Fruit fly (Drosophila melanogaster) S2 (cell line): ENCODE results near the gene Mec2.

ENCODE experiments used
- CG8478 ChIP-seq: fragments of >200 bp; optimal IDR thresholded peaks from 2 replicates; lab custom pipeline; 2018
- CTCF ChIP-seq, 2 experiments: fragments of >200 bp; optimal IDR thresholded peaks; 2 replicates each; lab custom pipeline; 2018

The Mec2 gene

dm6 chrX:19159942-19160341 lies 27.9 kb upstream of the Mec2 start:
- TF ChIP-seq CG8478 (no peak), CTCF (optimal IDR thresholded peaks at IDR 0.05; lab: Kevin White, UChicago) (no peak)

dm6 chrX:19160635-19161407 lies 27.0 kb upstream of the Mec2 start:
- TF ChIP-seq CTCF (optimal IDR thresholded peaks at IDR 0.05; lab: Kevin White, UChicago) (no peak), CG8478 (no peak)

dm6 chrX:19162249-19162914 lies 25.5 kb upstream of the Mec2 start:
- no peak for TF ChIP-seq CTCF (optimal IDR thresholded peaks at IDR 0.05; lab: Kevin White, UChicago)
- TF ChIP-seq CG8478 = no peak

DNA sequence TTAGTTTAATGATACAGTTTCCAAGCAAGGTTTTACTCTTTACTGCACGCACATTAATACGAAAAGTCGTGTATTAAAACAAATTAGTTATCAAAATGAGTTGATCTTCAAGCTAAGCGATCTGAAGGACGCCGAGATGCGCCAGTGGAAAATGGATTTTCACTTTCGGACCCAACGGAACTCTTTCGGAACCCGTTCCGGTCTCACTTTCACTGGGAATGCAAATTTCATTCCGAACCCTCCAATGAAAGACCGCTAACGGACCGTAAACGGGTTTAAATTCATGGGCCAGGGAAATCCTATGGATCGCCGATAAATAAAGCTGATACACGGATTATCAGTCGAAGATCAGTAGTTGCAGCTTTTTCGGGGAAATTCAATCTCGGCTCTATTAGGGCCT lies 24.4 kb upstream of the Mec2 start:
- no peak for TF ChIP-seq CG8478
- TF ChIP-seq CTCF (optimal IDR thresholded peaks at IDR 0.05; lab: Kevin White, UChicago) = no peak

DNA sequence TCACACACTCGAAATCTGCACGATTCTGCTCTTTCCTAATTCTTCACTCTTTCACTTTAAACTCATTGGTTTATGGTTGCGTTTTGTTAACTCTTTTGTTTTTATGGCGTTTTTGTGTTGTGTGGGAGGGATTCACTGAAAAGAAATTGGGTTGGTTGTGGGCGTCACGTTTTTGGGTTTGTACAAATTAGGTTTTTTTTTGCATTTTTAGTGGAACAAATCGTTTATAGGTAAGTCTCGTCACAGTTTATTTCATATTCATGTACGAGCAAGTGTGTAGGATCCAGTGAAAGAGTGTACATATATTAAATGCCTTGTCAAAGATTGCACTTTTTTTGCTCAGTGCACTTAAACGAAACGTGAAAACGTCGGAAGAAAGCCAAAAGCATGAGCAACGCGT lies 23.1 kb upstream of the Mec2 start:
- no peak for TF ChIP-seq CG8478

dm6 chrX:19165144-19166011 lies 22.5 kb upstream of the Mec2 start:
- no peak for TF ChIP-seq CTCF (optimal IDR thresholded peaks at IDR 0.05; lab: Kevin White, UChicago)
- peak; percentile 36 for TF ChIP-seq CG8478

DNA sequence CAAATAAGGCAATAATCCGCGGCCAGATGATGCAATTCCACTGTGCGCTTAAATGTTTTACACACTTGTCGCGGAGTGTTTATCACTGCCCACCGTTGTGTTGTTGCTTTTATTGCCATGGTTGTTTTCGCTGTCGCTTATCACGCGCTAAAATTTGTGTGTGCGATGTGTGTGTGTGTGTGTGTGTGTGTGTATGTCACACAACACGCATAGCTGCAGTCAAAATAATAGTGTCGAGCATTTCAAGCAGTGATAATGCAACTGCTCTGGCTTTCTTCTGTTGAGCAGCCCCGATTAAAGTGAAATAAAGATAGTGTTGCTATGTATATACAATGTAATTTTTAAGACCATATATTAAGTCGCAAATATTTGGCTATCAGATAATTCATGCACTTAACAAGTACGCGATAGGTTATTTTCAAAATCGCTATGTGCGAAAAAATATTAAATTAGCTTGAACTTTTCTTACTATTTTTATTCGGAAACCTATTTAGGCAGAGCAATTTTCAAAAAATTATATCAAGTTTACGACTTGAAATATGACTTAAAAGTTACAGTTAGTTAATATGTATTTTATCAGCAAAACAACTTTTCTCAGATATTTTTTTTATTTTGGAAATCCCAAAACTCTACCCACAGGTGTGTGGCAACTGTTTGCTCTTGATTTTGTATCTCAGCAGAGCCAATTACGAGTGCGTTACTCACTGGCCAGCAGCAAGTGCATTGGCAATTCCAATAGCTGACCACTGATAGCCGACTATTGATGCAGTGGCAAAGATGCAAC lies 21.5 kb upstream of the Mec2 start:
- TF ChIP-seq CTCF (optimal IDR thresholded peaks at IDR 0.05; lab: Kevin White, UChicago) = no peak
- TF ChIP-seq CG8478 = no peak

DNA sequence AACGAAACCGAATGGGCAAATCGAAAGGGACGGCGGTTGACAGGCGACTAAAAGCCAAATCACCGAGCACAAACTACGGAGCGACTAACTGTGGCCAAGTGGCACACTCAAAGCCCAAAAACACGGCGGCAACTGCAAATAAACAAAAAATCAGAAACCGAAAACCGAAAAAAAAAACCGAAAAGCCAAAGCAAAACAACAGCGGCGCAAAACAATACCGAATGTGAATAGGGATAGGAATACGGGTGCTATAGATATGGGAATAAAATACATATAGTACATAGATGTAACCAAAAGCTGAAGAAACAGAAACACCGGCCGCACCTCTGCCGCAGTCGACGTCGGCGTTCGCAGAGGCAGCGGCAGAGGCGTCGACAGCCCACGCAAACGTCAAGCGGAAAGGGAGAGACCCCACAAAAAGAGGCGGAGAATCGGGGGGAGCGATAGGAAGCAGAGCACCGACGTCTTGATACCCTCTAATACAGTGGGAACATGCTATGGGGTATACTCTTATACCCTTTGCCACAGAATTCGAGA lies 20.7 kb upstream of the Mec2 start, which contains the start of gene RhoGAP18B:
Gene RhoGAP18B (minus strand): TSS at position 51 of the 537 bp plus-strand sequence.
- TF ChIP-seq CG8478 (no peak), CTCF (optimal IDR thresholded peaks at IDR 0.05; lab: Kevin White, UChicago) (no peak)

DNA sequence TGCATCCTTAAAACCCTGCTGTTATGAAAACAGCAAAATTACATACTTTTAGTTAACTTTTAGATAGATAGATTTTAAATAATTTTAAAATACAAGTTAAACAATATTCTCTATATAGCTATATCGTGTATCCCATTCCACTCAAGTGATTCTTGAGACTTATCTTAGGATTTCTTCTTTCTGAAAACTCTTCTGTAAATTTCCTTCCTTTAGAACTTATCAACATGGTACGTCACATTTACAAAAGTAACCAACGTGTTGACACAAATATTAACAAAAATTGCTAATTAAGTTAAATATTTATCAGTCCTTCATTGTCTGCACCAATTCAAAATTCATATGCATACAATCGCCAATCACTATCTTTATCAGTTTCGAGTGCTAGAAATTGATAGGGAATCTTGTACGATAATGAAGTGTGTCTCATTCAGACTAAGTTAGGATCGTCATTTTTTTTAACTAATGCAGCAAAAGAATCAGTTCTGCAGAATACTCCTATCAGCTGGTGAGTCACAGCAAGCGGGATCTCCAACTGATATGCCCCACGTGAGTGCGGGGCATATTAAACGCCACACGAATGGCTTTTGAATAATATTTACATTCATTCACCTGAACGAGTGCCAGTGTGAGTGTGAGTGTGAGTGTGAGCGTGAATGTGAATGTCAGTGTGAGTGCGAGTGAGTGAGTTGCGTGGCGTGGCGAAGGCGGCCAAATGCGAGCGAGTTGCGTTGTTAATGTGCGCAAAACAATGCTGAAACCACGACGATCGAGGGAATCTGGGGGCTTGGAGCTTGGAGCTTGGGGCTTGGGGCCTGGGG lies 20.0 kb upstream of the Mec2 start:
- TF ChIP-seq CTCF (optimal IDR thresholded peaks at IDR 0.05; lab: Kevin White, UChicago) = no peak
- no peak for TF ChIP-seq CG8478

DNA sequence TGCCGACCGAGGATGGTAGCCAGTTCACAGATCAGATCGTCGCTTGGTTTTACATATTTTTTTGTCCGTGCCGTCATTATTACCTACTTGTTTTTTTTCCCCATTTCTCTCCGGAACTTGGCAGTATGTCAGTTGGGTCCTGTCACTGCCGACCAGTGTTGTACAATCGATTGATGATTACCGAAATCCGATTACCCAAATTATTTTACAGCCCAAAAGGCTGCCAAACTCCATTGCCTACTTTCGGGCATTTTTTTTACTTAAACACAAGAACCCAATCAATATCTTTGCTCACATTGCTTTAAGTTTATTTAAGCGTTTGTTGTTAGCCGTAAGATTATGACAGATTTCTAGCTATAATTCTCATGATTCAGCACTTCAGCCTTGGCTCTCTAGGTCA lies 17.0 kb upstream of the Mec2 start, which contains the start of gene Inx5:
Gene Inx5 (minus strand): TSS at position 93 of the 400 bp plus-strand sequence.
- TF ChIP-seq CTCF (optimal IDR thresholded peaks at IDR 0.05; lab: Kevin White, UChicago) (peak in 1 of 2 experiments; percentile 16), CG8478 (no peak)

DNA sequence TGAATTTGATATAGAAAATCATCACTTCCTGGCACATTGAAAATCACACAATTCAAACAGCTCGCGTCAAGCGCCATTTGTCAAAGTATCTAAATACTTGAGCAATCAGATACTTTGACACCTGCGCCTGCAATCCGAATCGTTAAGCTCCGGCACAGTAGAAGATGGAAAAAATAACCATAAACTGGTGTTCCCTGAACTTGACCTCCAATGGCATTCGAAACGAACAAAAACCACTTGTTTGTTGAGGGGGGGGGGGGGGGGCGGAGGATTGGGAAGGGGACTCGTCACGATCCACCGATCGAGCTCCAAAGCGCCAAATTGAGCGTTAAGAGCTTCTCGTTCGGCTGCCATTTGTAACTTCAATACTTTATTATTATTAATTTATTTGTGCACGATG lies 15.9 kb upstream of the Mec2 start:
- TF ChIP-seq CG8478 = no peak
- TF ChIP-seq CTCF (optimal IDR thresholded peaks at IDR 0.05; lab: Kevin White, UChicago) = no peak

DNA sequence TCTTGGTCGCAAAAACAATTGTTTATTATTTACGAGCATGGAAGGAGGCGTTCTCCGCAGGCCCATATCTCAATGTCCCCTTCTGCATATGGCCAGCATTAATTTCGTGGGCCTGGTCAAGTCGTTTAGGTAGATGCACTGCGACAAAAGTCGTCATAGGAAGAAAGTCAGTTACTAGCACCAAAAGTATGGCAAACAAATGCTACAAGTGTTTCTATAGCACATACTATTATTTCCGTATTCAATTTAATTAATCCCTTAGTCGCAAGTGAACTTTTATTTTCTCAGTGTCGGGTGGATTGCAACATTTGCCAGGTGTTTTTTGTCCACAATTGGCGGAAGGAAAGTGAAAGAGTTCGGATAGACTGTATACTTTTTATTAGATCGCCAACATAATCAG lies 14.9 kb upstream of the Mec2 start:
- no peak for TF ChIP-seq CG8478
- no peak for TF ChIP-seq CTCF (optimal IDR thresholded peaks at IDR 0.05; lab: Kevin White, UChicago)

dm6 chrX:19174092-19174491 lies 13.7 kb upstream of the Mec2 start:
- no peak for TF ChIP-seq CG8478
- TF ChIP-seq CTCF (optimal IDR thresholded peaks at IDR 0.05; lab: Kevin White, UChicago) = no peak
